Worm (Caenorhabditis elegans) whole organism, midembryonic: ENCODE measurements around the gene F28F9.3.

Experiments
- T22C8.4 ChIP-seq: fragments of 200-800 bp; sonication (Bioruptor generic); IDR thresholded peaks from 2 replicates; pipeline ENCODE4 v1.3.6; 2022; ENCODE audit warnings: missing genetic modification characterization, missing compliant biosample characterization
- cog-1 ChIP-seq: sonication (generic microtip); optimal IDR thresholded peaks from 2 replicates; lab custom pipeline; 2016; ENCODE audit warnings: missing genetic modification characterization, missing compliant biosample characterization
- klf-2 ChIP-seq: fragments of 200-800 bp; sonication (Bioruptor generic); conservative IDR thresholded peaks from 2 replicates; pipeline ENCODE4 v1.3.6; 2022; ENCODE audit warnings: missing genetic modification reagents, missing genetic modification characterization, missing compliant biosample characterization
- med-1 ChIP-seq: sonication (generic microtip); optimal IDR thresholded peaks from 2 replicates; lab custom pipeline; 2017; ENCODE audit warnings: missing genetic modification characterization, mild to moderate bottlenecking, missing compliant biosample characterization, antibody characterized with exemption, missing genetic modification reagents; ENCODE audit not compliant: insufficient read depth
- ref-1 ChIP-seq: fragments of 200-800 bp; sonication (Bioruptor generic); conservative IDR thresholded peaks from 2 replicates; pipeline ENCODE4 v1.3.6; 2022; ENCODE audit warnings: missing genetic modification reagents, missing genetic modification characterization, missing compliant biosample characterization
- tab-1 ChIP-seq: fragments of 200-800 bp; sonication (Bioruptor generic); IDR thresholded peaks from 2 replicates; pipeline ENCODE4 v1.3.6; 2022; ENCODE audit warnings: missing genetic modification characterization, missing compliant biosample characterization

ce11 chrIV:3869875-3870274, 43.2 kb downstream of the F28F9.3 start:
- TF ChIP-seq med-1 = no peak
- no peak for TF ChIP-seq tab-1 (GFP tag; lab: Robert Waterston, UW)
- no peak for TF ChIP-seq cog-1 (tag; lab: Kevin White, UChicago)
- no peak for TF ChIP-seq T22C8.4
- no peak for TF ChIP-seq ref-1 (GFP tag; lab: Robert Waterston, UW)
- TF ChIP-seq klf-2 (GFP tag; lab: Robert Waterston, UW) = no peak
